Worm (Caenorhabditis elegans) whole organism, L1 larva: ENCODE data around the gene lgc-52.

Source experiments
- C16A3.4 ChIP-seq: fragments of 150-350 bp; optimal IDR thresholded peaks from 2 replicates; lab custom pipeline; 2014; ENCODE audit warnings: missing biosample characterization, missing genetic modification characterization
- C34B4.2 ChIP-seq: sonication (generic microtip); optimal IDR thresholded peaks from 2 replicates; lab custom pipeline; 2017; ENCODE audit warnings: mild to moderate bottlenecking, missing genetic modification characterization, missing compliant biosample characterization
- alr-1 ChIP-seq: fragments of 200-800 bp; sonication (Bioruptor generic); optimal IDR thresholded peaks from 2 replicates; lab custom pipeline; 2018; ENCODE audit warnings: borderline replicate concordance, mild to moderate bottlenecking, missing genetic modification characterization, missing compliant biosample characterization
- blmp-1 ChIP-seq: fragments of 150-350 bp; optimal IDR thresholded peaks from 2 replicates; lab custom pipeline; 2014; ENCODE audit warnings: missing biosample characterization, missing genetic modification characterization
- ceh-82 ChIP-seq, 3 experiments: fragments of 150-350 bp in 1 of 3; sonication (generic microtip) in 2 of 3; optimal IDR thresholded peaks; 2 replicates each; lab custom pipeline; 2014 to 2017; ENCODE audit warnings: missing biosample characterization in 3 of 3, missing genetic modification characterization in 3 of 3
- ceh-90 ChIP-seq: sonication (generic microtip); optimal IDR thresholded peaks from 2 replicates; lab custom pipeline; 2016; ENCODE audit warnings: missing genetic modification characterization, missing compliant biosample characterization
- dpl-1 ChIP-seq, 3 experiments: fragments of 150-350 bp in 2 of 3; sonication (generic microtip) in 1 of 3; optimal IDR thresholded peaks; 2 replicates each; lab custom pipeline; 2014 to 2017; ENCODE audit warnings: missing biosample characterization in 3 of 3, missing genetic modification characterization in 3 of 3, missing genetic modification reagents in 3 of 3
- efl-1 ChIP-seq, 4 experiments: fragments of 150-350 bp; optimal IDR thresholded peaks in 3 of 4; peaks in 1 of 4; 1 replicate in 1 of 4; 2 replicates in 3 of 4; lab custom pipeline; 2014; ENCODE audit warnings: missing biosample characterization in 2 of 4, missing genetic modification characterization in 2 of 4, missing genetic modification reagents in 2 of 4
- efl-3 ChIP-seq: fragments of 200-800 bp; sonication (Bioruptor generic); optimal IDR thresholded peaks from 2 replicates; lab custom pipeline; 2018; ENCODE audit warnings: mild to moderate bottlenecking, missing genetic modification characterization, missing compliant biosample characterization
- elt-2 ChIP-seq: sonication (generic microtip); optimal IDR thresholded peaks from 2 replicates; lab custom pipeline; 2016; ENCODE audit warnings: missing genetic modification characterization, mild to moderate bottlenecking, inconsistent platforms, missing compliant biosample characterization, missing genetic modification reagents
- fkh-10 ChIP-seq: sonication (generic microtip); optimal IDR thresholded peaks from 2 replicates; lab custom pipeline; 2017; ENCODE audit warnings: missing biosample characterization, missing genetic modification reagents, missing genetic modification characterization
- fkh-4 ChIP-seq: sonication (generic microtip); optimal IDR thresholded peaks from 2 replicates; lab custom pipeline; 2016; ENCODE audit warnings: missing compliant biosample characterization, missing genetic modification characterization, borderline replicate concordance
- fkh-8 ChIP-seq: sonication (generic microtip); optimal IDR thresholded peaks from 2 replicates; lab custom pipeline; 2016; ENCODE audit warnings: mild to moderate bottlenecking, missing genetic modification characterization, missing compliant biosample characterization
- fos-1 ChIP-seq: fragments of 150-350 bp; optimal IDR thresholded peaks from 2 replicates; lab custom pipeline; 2014; ENCODE audit warnings: missing biosample characterization, missing genetic modification characterization
- hlh-4 ChIP-seq: sonication (generic microtip); optimal IDR thresholded peaks from 2 replicates; lab custom pipeline; 2016; ENCODE audit warnings: mild to moderate bottlenecking, missing genetic modification characterization, missing compliant biosample characterization
- hpl-2 ChIP-seq: fragments of 150-350 bp; optimal IDR thresholded peaks from 2 replicates; lab custom pipeline; 2014; ENCODE audit warnings: missing biosample characterization, missing genetic modification reagents, missing genetic modification characterization
- irx-1 ChIP-seq: sonication (generic microtip); optimal IDR thresholded peaks from 2 replicates; lab custom pipeline; 2016; ENCODE audit warnings: missing genetic modification characterization, missing compliant biosample characterization
- isw-1 ChIP-seq: fragments of 200-800 bp; sonication (Bioruptor generic); IDR thresholded peaks from 2 replicates; pipeline ENCODE4 v1.3.6; 2022; ENCODE audit warnings: missing genetic modification characterization, missing compliant biosample characterization
- lin-14 ChIP-seq: fragments of 200-800 bp; sonication (Bioruptor generic); optimal IDR thresholded peaks from 2 replicates; lab custom pipeline; 2018; ENCODE audit warnings: mild to moderate bottlenecking, missing genetic modification characterization, moderate library complexity, missing compliant biosample characterization
- lin-15B ChIP-seq: fragments of 150-350 bp; sonication (generic microtip); optimal IDR thresholded peaks from 3 replicates; lab custom pipeline; 2014; ENCODE audit warnings: missing biosample characterization, missing genetic modification characterization
- lsy-2 ChIP-seq, 2 experiments: fragments of 150-350 bp; optimal IDR thresholded peaks; 2 replicates each; lab custom pipeline; 2014; ENCODE audit warnings: missing biosample characterization in 2 of 2, missing genetic modification characterization in 2 of 2
- mdl-1 ChIP-seq, 2 experiments: fragments of 150-350 bp; optimal IDR thresholded peaks; 2 replicates each; lab custom pipeline; 2014 to 2017; ENCODE audit warnings: missing biosample characterization in 2 of 2, missing genetic modification characterization in 2 of 2, inconsistent platforms in 1 of 2
- nhr-11 ChIP-seq: fragments of 150-350 bp; optimal IDR thresholded peaks from 2 replicates; lab custom pipeline; 2014; ENCODE audit warnings: missing biosample characterization, missing genetic modification characterization
- nhr-19 ChIP-seq: fragments of 200-800 bp; sonication (Bioruptor generic); conservative IDR thresholded peaks from 2 replicates; pipeline ENCODE4 v1.3.6; 2022; ENCODE audit warnings: missing genetic modification characterization, missing compliant biosample characterization
- nhr-71 ChIP-seq: sonication (generic microtip); optimal IDR thresholded peaks from 2 replicates; lab custom pipeline; 2016; ENCODE audit warnings: mild to moderate bottlenecking, missing genetic modification characterization, moderate library complexity, missing compliant biosample characterization
- nhr-77 ChIP-seq: fragments of 150-350 bp; optimal IDR thresholded peaks from 2 replicates; lab custom pipeline; 2014; ENCODE audit warnings: missing biosample characterization, missing genetic modification characterization
- nhr-84 ChIP-seq: sonication (generic microtip); optimal IDR thresholded peaks from 2 replicates; lab custom pipeline; 2017; ENCODE audit warnings: missing biosample characterization, missing genetic modification characterization
- nhr-85 ChIP-seq: sonication (generic microtip); peaks from one replicate; lab custom pipeline; 2016; ENCODE audit warnings: missing genetic modification characterization, inconsistent platforms, missing compliant biosample characterization
- nhr-90 ChIP-seq: sonication (generic microtip); optimal IDR thresholded peaks from 2 replicates; lab custom pipeline; 2016; ENCODE audit warnings: mild to moderate bottlenecking, missing genetic modification characterization, missing compliant biosample characterization; ENCODE audit not compliant: poor library complexity
- pag-3 ChIP-seq: sonication (generic microtip); optimal IDR thresholded peaks from 2 replicates; lab custom pipeline; 2017; ENCODE audit warnings: missing genetic modification characterization, mild to moderate bottlenecking, missing compliant biosample characterization, antibody characterized with exemption, borderline replicate concordance; ENCODE audit not compliant: insufficient read depth
- pqm-1 ChIP-seq: sonication (generic microtip); optimal IDR thresholded peaks from 3 replicates; lab custom pipeline; 2017; ENCODE audit warnings: missing biosample characterization, missing genetic modification characterization
- rnt-1 ChIP-seq: sonication (generic microtip); optimal IDR thresholded peaks from 2 replicates; lab custom pipeline; 2016; ENCODE audit warnings: mild to moderate bottlenecking, missing genetic modification characterization, moderate library complexity, missing compliant biosample characterization
- snu-23 ChIP-seq: sonication (generic microtip); optimal IDR thresholded peaks from 2 replicates; lab custom pipeline; 2016; ENCODE audit warnings: missing genetic modification characterization, missing compliant biosample characterization
- tbx-2 ChIP-seq: sonication (generic microtip); optimal IDR thresholded peaks from 2 replicates; lab custom pipeline; 2016; ENCODE audit warnings: missing genetic modification characterization, missing compliant biosample characterization
- tlp-1 ChIP-seq: fragments of 150-350 bp; optimal IDR thresholded peaks from 2 replicates; lab custom pipeline; 2014; ENCODE audit warnings: missing biosample characterization, missing genetic modification characterization
- unc-30 ChIP-seq: sonication (generic microtip); optimal IDR thresholded peaks from 2 replicates; lab custom pipeline; 2017; ENCODE audit warnings: missing biosample characterization, missing genetic modification characterization
- unc-86 ChIP-seq: sonication (generic microtip); optimal IDR thresholded peaks from 2 replicates; lab custom pipeline; 2016; ENCODE audit warnings: missing genetic modification characterization, missing compliant biosample characterization
- xbp-1 ChIP-seq: sonication (generic microtip); optimal IDR thresholded peaks from 2 replicates; lab custom pipeline; 2016; ENCODE audit warnings: missing genetic modification characterization, missing compliant biosample characterization
- zag-1 ChIP-seq: fragments of 150-350 bp; optimal IDR thresholded peaks from 2 replicates; lab custom pipeline; 2014; ENCODE audit warnings: missing biosample characterization, missing genetic modification characterization
- ztf-4 ChIP-seq: fragments of 150-350 bp; optimal IDR thresholded peaks from 2 replicates; lab custom pipeline; 2014; ENCODE audit warnings: missing biosample characterization, missing genetic modification characterization

Gene lgc-52

DNA sequence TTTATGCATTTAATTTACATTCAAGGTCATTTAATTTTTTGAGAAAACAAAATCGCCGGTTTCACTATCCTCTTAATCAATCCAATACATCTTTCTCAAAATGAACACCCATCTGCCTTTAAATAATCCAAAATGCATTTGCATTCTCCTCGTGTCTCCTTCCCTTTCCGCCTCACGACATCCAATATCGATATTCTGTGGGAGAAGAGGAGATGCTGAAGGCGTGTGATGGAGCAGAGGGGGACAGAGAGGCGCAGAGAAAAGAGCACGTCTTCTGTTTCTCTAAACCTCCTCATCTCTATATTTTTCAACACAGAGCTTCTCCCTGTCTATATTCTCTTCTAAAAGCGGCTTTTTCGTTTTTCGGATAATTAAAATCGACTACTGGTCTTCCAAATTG is 23.6 kb downstream of the lgc-52 start, which contains the start of gene Y73F8A.5 (continued):
- TF ChIP-seq unc-30 (tag; lab: Kevin White, UChicago) = no peak
- no peak for TF ChIP-seq hpl-2
- TF ChIP-seq tlp-1 (tag; lab: Kevin White, UChicago) = no peak
- TF ChIP-seq efl-1 (optimal IDR thresholded peaks at IDR 0.05; lab: Kevin White, UChicago) = peak; percentile 31 to 53
- peak in 1 of 2 experiments; percentile 8 for TF ChIP-seq efl-1 (GFP tag; optimal IDR thresholded peaks at IDR 0.05 in 1 of 2; lab: Kevin White, UChicago)
- no peak for TF ChIP-seq nhr-77
- no peak for TF ChIP-seq pag-3 (tag; lab: Kevin White, UChicago)
- TF ChIP-seq snu-23 (GFP tag; lab: Kevin White, UChicago) = no peak
- no peak for TF ChIP-seq lin-15B (tag; lab: Kevin White, UChicago)
- peak; percentile 14 for TF ChIP-seq xbp-1 (tag; lab: Kevin White, UChicago)
- TF ChIP-seq rnt-1 (tag; lab: Kevin White, UChicago) = no peak
- TF ChIP-seq lin-14 (GFP tag; lab: Kevin White, UChicago) = no peak
- no peak for TF ChIP-seq fkh-4
- no peak for TF ChIP-seq fos-1 (tag; lab: Kevin White, UChicago)
- TF ChIP-seq unc-86 (tag; lab: Kevin White, UChicago) = peak; percentile 56
- TF ChIP-seq ztf-4 (tag; lab: Kevin White, UChicago) = no peak
- TF ChIP-seq fkh-8 = peak; percentile 49
- TF ChIP-seq isw-1 (GFP tag; lab: Robert Waterston, UW) = peak; percentile 9; the same call in 1 of the 2 replicates
- TF ChIP-seq fkh-10 (GFP tag; lab: Kevin White, UChicago) = peak; percentile 15
- no peak for TF ChIP-seq tbx-2 (tag; lab: Kevin White, UChicago)
- TF ChIP-seq dpl-1 (GFP tag; optimal IDR thresholded peaks at IDR 0.05; lab: Kevin White, UChicago) = peak in 1 of 3 experiments; percentile 10

DNA sequence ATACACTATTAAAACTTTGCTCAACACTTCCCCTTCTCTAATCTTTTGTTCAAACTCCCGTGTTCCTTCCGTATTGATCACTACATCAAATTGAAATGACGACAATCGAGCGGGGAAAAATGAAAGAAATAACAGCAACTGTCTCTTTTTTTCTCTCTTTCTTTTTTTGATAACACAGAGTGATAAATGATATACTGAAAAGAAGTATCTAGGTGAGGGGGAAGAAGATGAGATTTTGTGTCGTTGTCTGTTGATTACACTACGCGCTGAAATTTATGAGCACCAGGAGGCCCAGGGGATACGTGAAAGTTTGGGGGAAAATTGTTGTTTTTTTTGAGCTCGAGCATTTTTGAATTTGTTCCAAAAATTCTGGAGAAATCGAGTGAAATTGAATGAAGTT is 38.1 kb downstream of the lgc-52 start:
- TF ChIP-seq pqm-1 (tag; lab: Kevin White, UChicago) = no peak
- no peak for TF ChIP-seq blmp-1 (tag; lab: Kevin White, UChicago)
- no peak for TF ChIP-seq mdl-1 (tag; optimal IDR thresholded peaks at IDR 0.05; lab: Kevin White, UChicago)
- TF ChIP-seq zag-1 (tag; lab: Kevin White, UChicago) = no peak
- no peak for TF ChIP-seq ceh-82 (tag; optimal IDR thresholded peaks at IDR 0.05; lab: Kevin White, UChicago)
- no peak for TF ChIP-seq nhr-84 (tag; lab: Kevin White, UChicago)
- no peak for TF ChIP-seq C34B4.2 (tag; lab: Kevin White, UChicago)
- peak in 1 of 2 experiments; percentile 59 for TF ChIP-seq lsy-2 (tag; optimal IDR thresholded peaks at IDR 0.05; lab: Kevin White, UChicago)
- TF ChIP-seq alr-1 (tag; lab: Kevin White, UChicago) = no peak
- TF ChIP-seq hlh-4 (tag; lab: Kevin White, UChicago) = no peak
- TF ChIP-seq efl-3 = no peak
- TF ChIP-seq fkh-8 = no peak
- peak; percentile 27 for TF ChIP-seq nhr-19 (GFP tag; lab: Robert Waterston, UW)
- no peak for TF ChIP-seq ceh-90 (tag; lab: Kevin White, UChicago)
- peak; percentile 40 for TF ChIP-seq snu-23 (GFP tag; lab: Kevin White, UChicago)
- no peak for TF ChIP-seq nhr-11 (tag; lab: Kevin White, UChicago)
- TF ChIP-seq nhr-90 = no peak
- TF ChIP-seq C16A3.4 (tag; lab: Kevin White, UChicago) = no peak
- no peak for TF ChIP-seq elt-2 (tag; lab: Kevin White, UChicago)
- no peak for TF ChIP-seq nhr-85 (tag; lab: Kevin White, UChicago)
- TF ChIP-seq nhr-71 (tag; lab: Kevin White, UChicago) = peak; percentile 63
- no peak for TF ChIP-seq irx-1 (tag; lab: Kevin White, UChicago)
- TF ChIP-seq lin-14 (GFP tag; lab: Kevin White, UChicago) = peak; percentile 78
- TF ChIP-seq, all 84 proteins: peak for 5
